Worm (Caenorhabditis elegans): Measurements from ENCODE around the gene sgt-1.

The sgt-1 gene

ce11 chrII:4891012-4891775, 12.4 kb downstream of the sgt-1 start, which contains the start of gene gst-9 (continued):
- no peak for TF ChIP-seq egl-18 (GFP tag; IDR thresholded peaks at IDR 0.05)
- TF ChIP-seq cebp-2 (GFP tag; IDR thresholded peaks at IDR 0.05) = 0 out of 2 replicates have a peak, but pooled peaks have one; percentile 5
- TF ChIP-seq ama-1 (optimal IDR thresholded peaks at IDR 0.05) = peak; percentile 54
- no peak for TF ChIP-seq ama-1 (GFP tag; optimal IDR thresholded peaks at IDR 0.05)
- TF ChIP-seq egl-44 (GFP tag; IDR thresholded peaks at IDR 0.05) = no peak
- TF ChIP-seq atf-7 (tag; optimal IDR thresholded peaks at IDR 0.05) = peak; percentile 64
- TF ChIP-seq die-1 (tag; optimal IDR thresholded peaks at IDR 0.05) = no peak
- peak; percentile 51 for TF ChIP-seq F52B5.7 (tag; optimal IDR thresholded peaks at IDR 0.05)
- no peak for TF ChIP-seq egrh-3 (GFP tag; IDR thresholded peaks at IDR 0.05)
- no peak for TF ChIP-seq lir-1 (GFP tag; conservative IDR thresholded peaks at IDR 0.05)
- TF ChIP-seq let-526 (GFP tag; IDR thresholded peaks at IDR 0.05) = no peak
- peak; percentile 68 for TF ChIP-seq cebp-1 (GFP tag; IDR thresholded peaks at IDR 0.05)
- peak; percentile 82 for TF ChIP-seq cebp-1 (tag; optimal IDR thresholded peaks at IDR 0.05)
- TF ChIP-seq ztf-18 (tag; optimal IDR thresholded peaks at IDR 0.05) = no peak
- TF ChIP-seq lsl-1 (GFP tag; optimal IDR thresholded peaks at IDR 0.05) = peak; percentile 5
- TF ChIP-seq let-607 (tag; optimal IDR thresholded peaks at IDR 0.05) = no peak
- peak; percentile 83 for TF ChIP-seq repo-1 (tag; optimal IDR thresholded peaks at IDR 0.05)
- peak; percentile 68; the same call in 1 of the 2 replicates for TF ChIP-seq K11D2.4 (GFP tag; IDR thresholded peaks at IDR 0.05)
- peak; percentile 46 for TF ChIP-seq ztf-26 (tag; optimal IDR thresholded peaks at IDR 0.05)
- TF ChIP-seq ZK185.1 (tag; optimal IDR thresholded peaks at IDR 0.05; ENCODE audit: poor library complexity, severe bottlenecking) = peak; percentile 0
- TF ChIP-seq snpc-1.1 (tag; optimal IDR thresholded peaks at IDR 0.05; ENCODE audit: insufficient read depth) = no peak
- peak; percentile 36 for TF ChIP-seq nhr-90 (tag; optimal IDR thresholded peaks at IDR 0.05)
- TF ChIP-seq efl-1 (GFP tag; optimal IDR thresholded peaks at IDR 0.05) = no peak
- TF ChIP-seq athp-1 (tag; optimal IDR thresholded peaks at IDR 0.05) = no peak
- TF ChIP-seq ztf-6 (GFP tag; IDR thresholded peaks at IDR 0.05) = no peak
- no peak for TF ChIP-seq nhr-27 (tag; optimal IDR thresholded peaks at IDR 0.05)
- TF ChIP-seq hsf-1 (GFP tag; IDR thresholded peaks at IDR 0.05) = no peak
- no peak for TF ChIP-seq T26A5.8 (tag; optimal IDR thresholded peaks at IDR 0.05)
- peak; percentile 71; the same call in 1 of the 2 replicates for TF ChIP-seq ekl-4 (GFP tag; IDR thresholded peaks at IDR 0.05)
- no peak for TF ChIP-seq Y95B8A.8 (GFP tag; IDR thresholded peaks at IDR 0.05)
- TF ChIP-seq B0336.3 (GFP tag; IDR thresholded peaks at IDR 0.05) = peak; percentile 69
- peak; percentile 76 for TF ChIP-seq Y56A3A.18 (GFP tag; IDR thresholded peaks at IDR 0.05)

- no peak for TF ChIP-seq gei-17 (GFP tag; optimal IDR thresholded peaks at IDR 0.05)
- TF ChIP-seq athp-1 (tag; optimal IDR thresholded peaks at IDR 0.05) = no peak
- no peak for TF ChIP-seq F57C9.4 (tag; optimal IDR thresholded peaks at IDR 0.05)
- no peak for TF ChIP-seq lag-1 (GFP tag; IDR thresholded peaks at IDR 0.05)
- TF ChIP-seq let-607 (tag; optimal IDR thresholded peaks at IDR 0.05) = no peak
- TF ChIP-seq attf-6 (GFP tag; IDR thresholded peaks at IDR 0.05) = no peak
- no peak for TF ChIP-seq ztf-26 (tag; optimal IDR thresholded peaks at IDR 0.05)
- TF ChIP-seq ZK185.1 (tag; optimal IDR thresholded peaks at IDR 0.05; ENCODE audit: poor library complexity, severe bottlenecking) = no peak
- TF ChIP-seq B0336.3 (GFP tag; IDR thresholded peaks at IDR 0.05) = no peak
- TF ChIP-seq snpc-3.4 (tag; optimal IDR thresholded peaks at IDR 0.05) = no peak
- TF ChIP-seq C17E4.6 (GFP tag; IDR thresholded peaks at IDR 0.05) = no peak
- TF ChIP-seq zim-3 (tag; optimal IDR thresholded peaks at IDR 0.05) = no peak
- no peak for TF ChIP-seq ccch-3 (GFP tag; optimal IDR thresholded peaks at IDR 0.05)
- no peak for TF ChIP-seq Y67H2A.10 (GFP tag; conservative IDR thresholded peaks at IDR 0.05)
- TF ChIP-seq tbp1 (GFP tag; optimal IDR thresholded peaks at IDR 0.05) = no peak
- TF ChIP-seq somi-1 (GFP tag; optimal IDR thresholded peaks at IDR 0.05) = no peak
- TF ChIP-seq egl-44 (GFP tag; IDR thresholded peaks at IDR 0.05) = no peak
- no peak for TF ChIP-seq F10E7.11 (tag; optimal IDR thresholded peaks at IDR 0.05)
- TF ChIP-seq snpc-1.3 (tag; optimal IDR thresholded peaks at IDR 0.05; ENCODE audit: insufficient read depth) = peak; percentile 8
Observed at ce11 chrII:4888527-4889487, 14.8 kb downstream of the sgt-1 start, which contains the start of gene pgm-1. pgm-1 (plus strand) TSS chrII:4889437.
